Fruit fly (Drosophila melanogaster) whole organism, prepupa: ENCODE measurements around the gene CG14420.
A peak's percentile ranks its signal among the peaks of the same experiment; 100 is the strongest.

Experiments
- CG10669 ChIP-seq: fragments of 200-800 bp; sonication (Bioruptor generic); optimal IDR thresholded peaks from 3 replicates; lab custom pipeline; 2018; ENCODE audit warnings: missing biosample characterization, mild to moderate bottlenecking, missing genetic modification characterization, moderate library complexity
- CG6276 ChIP-seq: fragments of 200-800 bp; sonication (Bioruptor generic); optimal IDR thresholded peaks from 2 replicates; lab custom pipeline; 2017; ENCODE audit warnings: missing biosample characterization, mild to moderate bottlenecking, missing genetic modification characterization
- CG8319 ChIP-seq: fragments of 200-800 bp; sonication (Bioruptor generic); optimal IDR thresholded peaks from 3 replicates; lab custom pipeline; 2016; ENCODE audit warnings: missing biosample characterization, missing genetic modification characterization
- CG8632 ChIP-seq: fragments of 200-800 bp; sonication (Bioruptor generic); optimal IDR thresholded peaks from 3 replicates; lab custom pipeline; 2016; ENCODE audit warnings: missing biosample characterization, missing genetic modification characterization

dm6 chrX:2907105-2907694 lies 31.5 kb upstream of the CG14420 start:
- TF ChIP-seq CG8319 (GFP tag; lab: Kevin White, UChicago) = no peak
- peak; percentile 21 for TF ChIP-seq CG10669 (GFP tag; lab: Kevin White, UChicago)
- TF ChIP-seq CG6276 (GFP tag; lab: Kevin White, UChicago) = no peak
- TF ChIP-seq CG8632 = no peak
